Worm (Caenorhabditis elegans): ENCODE data around the gene srh-179.

Gene srh-179

ce11 chrV:18491961-18492360 lies 15.8 kb downstream of the srh-179 start, which contains the start of gene slo-1:
TSS of gene slo-1 (plus strand) at chrV:18492261.
- no peak for TF ChIP-seq ets-7 (tag; optimal IDR thresholded peaks at IDR 0.05)
- TF ChIP-seq hnd-1 (tag; optimal IDR thresholded peaks at IDR 0.05) = no peak
- TF ChIP-seq flt-1 (GFP tag; IDR thresholded peaks at IDR 0.05) = no peak
- TF ChIP-seq ceh-13 (GFP tag; optimal IDR thresholded peaks at IDR 0.05) = no peak
- no peak for TF ChIP-seq ama-1 (optimal IDR thresholded peaks at IDR 0.05)
- TF ChIP-seq tbx-37 (GFP tag; conservative IDR thresholded peaks at IDR 0.05) = no peak
- TF ChIP-seq hmg-4 (GFP tag; optimal IDR thresholded peaks at IDR 0.05) = no peak
- TF ChIP-seq F13C5.2 (tag; optimal IDR thresholded peaks at IDR 0.05) = no peak
- TF ChIP-seq B0310.2 (tag; optimal IDR thresholded peaks at IDR 0.05) = no peak
- TF ChIP-seq sea-1 (GFP tag; conservative IDR thresholded peaks at IDR 0.05) = no peak
- TF ChIP-seq tra-4 (tag; optimal IDR thresholded peaks at IDR 0.05) = no peak
- no peak for TF ChIP-seq scrt-1 (GFP tag; IDR thresholded peaks at IDR 0.05)
- TF ChIP-seq aly-1 (tag; optimal IDR thresholded peaks at IDR 0.05) = no peak
- TF ChIP-seq hmbx-1 (tag; optimal IDR thresholded peaks at IDR 0.05) = no peak
- no peak for TF ChIP-seq tbx-11 (GFP tag; IDR thresholded peaks at IDR 0.05)
- no peak for TF ChIP-seq pes-1 (GFP tag; IDR thresholded peaks at IDR 0.05)
- no peak for TF ChIP-seq ceh-36 (tag; optimal IDR thresholded peaks at IDR 0.05)

- TF ChIP-seq pes-1 (GFP tag; IDR thresholded peaks at IDR 0.05) (no peak), B0310.2 (tag; optimal IDR thresholded peaks at IDR 0.05) (no peak), F13C5.2 (tag; optimal IDR thresholded peaks at IDR 0.05) (no peak), hmbx-1 (tag; optimal IDR thresholded peaks at IDR 0.05) (no peak), ceh-36 (tag; optimal IDR thresholded peaks at IDR 0.05) (no peak), ama-1 (optimal IDR thresholded peaks at IDR 0.05) (no peak)
Observed at ce11 chrV:18504610-18505009, 28.4 kb downstream of the srh-179 start.

DNA sequence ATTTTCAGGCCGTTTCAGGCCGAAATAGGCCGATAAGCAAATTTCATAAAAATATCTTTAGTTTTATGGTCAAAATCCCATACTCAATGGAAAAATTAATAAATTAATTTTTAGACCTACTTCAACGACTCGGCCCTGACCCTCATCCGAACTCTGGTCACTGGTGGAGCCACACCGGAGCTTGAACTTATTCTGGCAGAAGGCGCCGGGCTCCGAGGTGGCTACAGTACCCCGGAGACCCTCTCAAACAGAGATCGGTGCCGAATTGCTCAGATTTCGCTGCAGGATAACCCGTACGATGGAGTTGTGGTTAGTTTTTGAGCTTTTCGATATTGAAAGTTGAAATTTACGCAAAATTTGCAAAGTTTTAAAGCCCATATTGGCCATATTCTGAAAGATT lies 30.6 kb downstream of the srh-179 start:
- TF ChIP-seq ceh-13 (GFP tag; optimal IDR thresholded peaks at IDR 0.05) (peak; percentile 4), tbx-37 (GFP tag; conservative IDR thresholded peaks at IDR 0.05) (no peak)

- TF ChIP-seq hmg-4 (GFP tag; optimal IDR thresholded peaks at IDR 0.05) (no peak), hmbx-1 (tag; optimal IDR thresholded peaks at IDR 0.05) (no peak), ceh-36 (tag; optimal IDR thresholded peaks at IDR 0.05) (no peak), ets-7 (tag; optimal IDR thresholded peaks at IDR 0.05) (no peak), ceh-13 (GFP tag; optimal IDR thresholded peaks at IDR 0.05) (no peak), tbx-11 (GFP tag; IDR thresholded peaks at IDR 0.05) (no peak), scrt-1 (GFP tag; IDR thresholded peaks at IDR 0.05) (no peak), tbx-37 (GFP tag; conservative IDR thresholded peaks at IDR 0.05) (no peak), flt-1 (GFP tag; IDR thresholded peaks at IDR 0.05) (no peak), F13C5.2 (tag; optimal IDR thresholded peaks at IDR 0.05) (no peak), B0310.2 (tag; optimal IDR thresholded peaks at IDR 0.05) (no peak), tra-4 (tag; optimal IDR thresholded peaks at IDR 0.05) (no peak), ama-1 (optimal IDR thresholded peaks at IDR 0.05) (no peak), aly-1 (tag; optimal IDR thresholded peaks at IDR 0.05) (no peak), hnd-1 (tag; optimal IDR thresholded peaks at IDR 0.05) (no peak), sea-1 (GFP tag; conservative IDR thresholded peaks at IDR 0.05) (no peak), pes-1 (GFP tag; IDR thresholded peaks at IDR 0.05) (no peak)
Observed at ce11 chrV:18508564-18508963, 32.4 kb downstream of the srh-179 start, which contains the start of gene Y51A2D.1. TSS of gene Y51A2D.1 (plus strand) at chrV:18508864.

DNA sequence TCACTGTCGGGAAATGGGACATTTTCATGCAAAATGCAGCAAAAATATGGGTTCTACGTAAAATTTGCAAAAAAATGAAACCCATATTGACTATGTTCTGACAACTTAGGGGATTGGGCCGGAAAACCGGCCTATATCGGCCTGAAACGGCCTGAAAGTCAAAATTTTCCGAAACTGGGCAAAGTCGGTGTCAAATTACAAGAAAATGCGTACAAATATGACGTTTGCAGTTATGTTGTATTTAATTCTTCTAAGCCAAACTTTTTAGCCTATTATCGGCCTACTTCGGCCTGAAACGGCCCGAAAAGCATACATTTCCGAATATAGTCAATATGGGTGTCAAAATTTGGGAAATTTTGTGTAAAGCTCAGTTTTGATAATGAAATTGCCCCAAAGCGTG lies 35.7 kb downstream of the srh-179 start:
- TF ChIP-seq sea-1 (GFP tag; conservative IDR thresholded peaks at IDR 0.05) (no peak), tbx-37 (GFP tag; conservative IDR thresholded peaks at IDR 0.05) (no peak), tra-4 (tag; optimal IDR thresholded peaks at IDR 0.05) (no peak), ceh-13 (GFP tag; optimal IDR thresholded peaks at IDR 0.05) (no peak), hmbx-1 (tag; optimal IDR thresholded peaks at IDR 0.05) (no peak), ama-1 (optimal IDR thresholded peaks at IDR 0.05) (no peak), aly-1 (tag; optimal IDR thresholded peaks at IDR 0.05) (no peak), hmg-4 (GFP tag; optimal IDR thresholded peaks at IDR 0.05) (no peak), B0310.2 (tag; optimal IDR thresholded peaks at IDR 0.05) (no peak), hnd-1 (tag; optimal IDR thresholded peaks at IDR 0.05) (no peak)

DNA sequence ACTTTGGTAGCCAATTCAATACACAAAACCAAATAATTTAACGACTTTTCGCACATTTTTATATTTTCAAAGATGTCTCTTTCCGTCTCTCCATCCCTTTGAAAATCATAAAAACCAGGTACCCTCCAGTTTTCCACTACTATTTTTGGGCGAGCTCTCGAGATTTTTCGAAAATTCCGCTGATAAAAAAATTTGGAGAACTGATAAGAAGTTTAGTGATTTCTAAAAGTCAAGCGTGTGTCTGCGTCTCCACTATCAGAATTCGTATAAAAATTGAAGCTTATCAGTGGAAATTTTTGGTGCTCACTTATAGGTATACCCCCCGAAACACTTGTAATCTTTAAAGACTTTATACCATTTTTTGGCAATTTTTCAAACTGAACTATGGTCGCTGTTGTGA lies 40.3 kb downstream of the srh-179 start, which contains the start of gene hmit-1.1:
Gene hmit-1.1, plus strand, starts transcription at position 294 of the 400 bp plus-strand sequence.
- TF ChIP-seq flt-1 (GFP tag; IDR thresholded peaks at IDR 0.05) (no peak), hmbx-1 (tag; optimal IDR thresholded peaks at IDR 0.05) (no peak), pes-1 (GFP tag; IDR thresholded peaks at IDR 0.05) (no peak)

DNA sequence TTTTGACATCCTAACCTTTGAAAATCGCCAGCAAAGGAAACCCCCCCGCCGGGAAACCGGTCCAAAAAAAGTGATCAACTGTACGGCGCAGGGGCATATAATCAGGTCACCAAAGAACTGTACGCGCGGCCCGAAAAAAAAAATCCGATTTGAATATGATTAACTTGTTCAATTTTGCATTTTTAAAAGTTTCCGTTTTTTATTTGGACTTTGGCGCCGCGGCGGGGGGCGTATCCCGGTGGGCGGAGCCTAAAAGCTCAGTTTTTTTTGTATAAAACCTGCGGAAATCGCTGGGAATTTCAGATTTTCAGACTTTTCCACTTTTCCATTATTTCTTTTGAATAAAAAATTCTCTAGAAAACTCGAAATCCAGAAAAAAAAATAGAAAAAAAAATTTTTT lies 48.3 kb downstream of the srh-179 start, which contains the start of gene hmit-1.2:
Gene hmit-1.2, plus strand, starts transcription at position 301 of the 400 bp plus-strand sequence.
- TF ChIP-seq flt-1 (GFP tag; IDR thresholded peaks at IDR 0.05) (no peak), ceh-13 (GFP tag; optimal IDR thresholded peaks at IDR 0.05) (no peak), ceh-36 (tag; optimal IDR thresholded peaks at IDR 0.05) (no peak), ets-7 (tag; optimal IDR thresholded peaks at IDR 0.05) (no peak), ama-1 (optimal IDR thresholded peaks at IDR 0.05) (no peak), hnd-1 (tag; optimal IDR thresholded peaks at IDR 0.05) (no peak), pes-1 (GFP tag; IDR thresholded peaks at IDR 0.05) (no peak), scrt-1 (GFP tag; IDR thresholded peaks at IDR 0.05) (no peak), hmg-4 (GFP tag; optimal IDR thresholded peaks at IDR 0.05) (no peak), tbx-11 (GFP tag; IDR thresholded peaks at IDR 0.05) (no peak)
